Worm (Caenorhabditis elegans) whole organism, dauer: Measurements from ENCODE around the gene Y37H2A.7.

Experiments
- unc-62 ChIP-seq: sonication (generic microtip); optimal IDR thresholded peaks from 2 replicates; lab custom pipeline; 2017; ENCODE audit warnings: missing biosample characterization, missing genetic modification reagents, missing genetic modification characterization

Y37H2A.7 gene

ce11 chrV:18134378-18134777 is at the start of gene Y37H2A.7:
Y37H2A.7 (minus strand) TSS chrV:18134478.
- no peak for TF ChIP-seq unc-62 (GFP tag; lab: Kevin White, UChicago)

ce11 chrV:18179663-18180062 is 45.4 kb upstream of the Y37H2A.7 start, which contains the start of gene C31G12.1:
C31G12.1 (plus strand) TSS chrV:18179963.
- no peak for TF ChIP-seq unc-62 (GFP tag; lab: Kevin White, UChicago)

- TF ChIP-seq unc-62 (GFP tag; lab: Kevin White, UChicago): no peak
These were observed 44.4 kb upstream of the Y37H2A.7 start, which contains the start of gene C31G12.4 for ce11 chrV:18178659-18179058. C31G12.4 (minus strand) TSS chrV:18178759.

- TF ChIP-seq unc-62 (GFP tag; lab: Kevin White, UChicago): no peak
These were observed 37.3 kb upstream of the Y37H2A.7 start, which contains the start of gene C14A6.8 for ce11 chrV:18171568-18171967. C14A6.8 (minus strand) TSS chrV:18171668.

- no peak for TF ChIP-seq unc-62 (GFP tag; lab: Kevin White, UChicago)
These were observed 34.0 kb upstream of the Y37H2A.7 start, which contains the start of gene C14A6.7 for ce11 chrV:18168266-18168665. C14A6.7 (minus strand) TSS chrV:18168366.

ce11 chrV:18167161-18167560 is 32.9 kb upstream of the Y37H2A.7 start, which contains the start of gene C14A6.6:
C14A6.6 (minus strand) TSS chrV:18167261.
- TF ChIP-seq unc-62 (GFP tag; lab: Kevin White, UChicago): no peak

- no peak for TF ChIP-seq unc-62 (GFP tag; lab: Kevin White, UChicago)
These were observed 30.5 kb upstream of the Y37H2A.7 start, which contains the start of gene C14A6.5 for ce11 chrV:18164758-18165157. C14A6.5 (minus strand) TSS chrV:18164858.

ce11 chrV:18163434-18163833 is 29.2 kb upstream of the Y37H2A.7 start:
- TF ChIP-seq unc-62 (GFP tag; lab: Kevin White, UChicago): no peak

ce11 chrV:18162568-18162967 is 28.3 kb upstream of the Y37H2A.7 start, which contains the start of gene C14A6.12:
C14A6.12 (minus strand) TSS chrV:18162668.
- no peak for TF ChIP-seq unc-62 (GFP tag; lab: Kevin White, UChicago)

- no peak for TF ChIP-seq unc-62 (GFP tag; lab: Kevin White, UChicago)
These were observed 26.9 kb upstream of the Y37H2A.7 start, which contains the start of gene C14A6.13 for ce11 chrV:18161228-18161627. C14A6.13 (minus strand) TSS chrV:18161328.

ce11 chrV:18158172-18158571 is 23.9 kb upstream of the Y37H2A.7 start:
- no peak for TF ChIP-seq unc-62 (GFP tag; lab: Kevin White, UChicago)

ce11 chrV:18157707-18158106 is 23.4 kb upstream of the Y37H2A.7 start, which contains the start of gene clec-48:
clec-48 (plus strand) TSS chrV:18158026.
- no peak for TF ChIP-seq unc-62 (GFP tag; lab: Kevin White, UChicago)

- TF ChIP-seq unc-62 (GFP tag; lab: Kevin White, UChicago): no peak
These were observed 11.8 kb upstream of the Y37H2A.7 start, which contains the start of gene C14A6.3 for ce11 chrV:18146077-18146476. C14A6.3 (plus strand) TSS chrV:18146377.

ce11 chrV:18144442-18144841 is 10.2 kb upstream of the Y37H2A.7 start:
- no peak for TF ChIP-seq unc-62 (GFP tag; lab: Kevin White, UChicago)

- no peak for TF ChIP-seq unc-62 (GFP tag; lab: Kevin White, UChicago)
These were observed 9.2 kb upstream of the Y37H2A.7 start, which contains the start of gene Y37H2A.14 for ce11 chrV:18143445-18143844. Y37H2A.14 (plus strand) TSS chrV:18143745.

ce11 chrV:18142549-18142948 is 8.3 kb upstream of the Y37H2A.7 start, which contains the start of gene Y37H2A.13:
Y37H2A.13 (plus strand) TSS chrV:18142849.
- TF ChIP-seq unc-62 (GFP tag; lab: Kevin White, UChicago): no peak

- no peak for TF ChIP-seq unc-62 (GFP tag; lab: Kevin White, UChicago)
These were observed 6.9 kb upstream of the Y37H2A.7 start, which contains the start of gene Y37H2A.11 for ce11 chrV:18141161-18141560. Y37H2A.11 (plus strand) TSS chrV:18141461.
